Worm (Caenorhabditis elegans) whole organism, young adult: Measurements from ENCODE around the gene K01G5.8.
A peak's percentile ranks its signal among the peaks of the same experiment; 100 is the strongest.

ENCODE experiments used
- C17E4.6 ChIP-seq: fragments of 200-800 bp; sonication (Bioruptor generic); IDR thresholded peaks from 2 replicates; pipeline ENCODE4 v1.3.6; 2022; ENCODE audit warnings: missing genetic modification reagents, missing genetic modification characterization, missing compliant biosample characterization
- D2030.7 ChIP-seq: fragments of 200-800 bp; sonication (Bioruptor generic); IDR thresholded peaks from 2 replicates; pipeline ENCODE4 v1.3.6; 2022; ENCODE audit warnings: missing genetic modification reagents, missing genetic modification characterization, missing compliant biosample characterization
- F33H1.4 ChIP-seq: fragments of 200-800 bp; sonication (Bioruptor generic); IDR thresholded peaks from 2 replicates; pipeline ENCODE4 v1.3.6; 2022; ENCODE audit warnings: missing genetic modification reagents, missing genetic modification characterization, missing compliant biosample characterization
- F49E8.2 ChIP-seq: sonication (generic microtip); optimal IDR thresholded peaks from 3 replicates; lab custom pipeline; 2017; ENCODE audit warnings: missing genetic modification characterization, mild to moderate bottlenecking, missing compliant biosample characterization, antibody characterized with exemption, moderate library complexity; ENCODE audit not compliant: insufficient read depth
- F55B11.4 ChIP-seq: sonication (generic microtip); optimal IDR thresholded peaks from 2 replicates; lab custom pipeline; 2016; ENCODE audit warnings: missing compliant biosample characterization, missing genetic modification characterization, borderline replicate concordance; ENCODE audit not compliant: insufficient read depth
- F57A8.1 ChIP-seq: fragments of 200-800 bp; sonication (Bioruptor generic); optimal IDR thresholded peaks from 2 replicates; lab custom pipeline; 2018; ENCODE audit warnings: mild to moderate bottlenecking, missing genetic modification characterization, moderate library complexity, missing compliant biosample characterization
- Y53G8AR.9 ChIP-seq: fragments of 200-800 bp; sonication (Bioruptor generic); conservative IDR thresholded peaks from 2 replicates; pipeline ENCODE4 v1.3.6; 2022; ENCODE audit warnings: missing genetic modification reagents, missing genetic modification characterization, missing compliant biosample characterization
- aptf-3 ChIP-seq: fragments of 200-800 bp; sonication (Bioruptor generic); IDR thresholded peaks from 2 replicates; pipeline ENCODE4 v1.3.6; 2022; ENCODE audit warnings: missing genetic modification characterization, missing compliant biosample characterization
- attf-5 ChIP-seq: fragments of 200-800 bp; sonication (Bioruptor generic); optimal IDR thresholded peaks from 2 replicates; lab custom pipeline; 2018; ENCODE audit warnings: mild to moderate bottlenecking, missing genetic modification characterization, missing compliant biosample characterization
- attf-6 ChIP-seq: fragments of 200-800 bp; sonication (Bioruptor generic); IDR thresholded peaks from 2 replicates; pipeline ENCODE4 v1.3.6; 2022; ENCODE audit warnings: missing genetic modification reagents, missing genetic modification characterization, missing compliant biosample characterization
- cebp-1 ChIP-seq, 2 experiments: fragments of 200-800 bp in 1 of 2; sonication (Bioruptor generic) in 1 of 2; sonication (generic microtip) in 1 of 2; IDR thresholded peaks in 1 of 2; optimal IDR thresholded peaks in 1 of 2; 2 replicates each; pipeline versions ENCODE4 v1.3.6 to Lab custom; 2017 to 2022; ENCODE audit warnings: missing compliant biosample characterization in 2 of 2, missing genetic modification characterization in 2 of 2, mild to moderate bottlenecking in 1 of 2, missing genetic modification reagents in 1 of 2, moderate library complexity in 1 of 2
- ceh-100 ChIP-seq: fragments of 200-800 bp; sonication (Bioruptor generic); IDR thresholded peaks from 2 replicates; pipeline ENCODE4 v1.3.6; 2022; ENCODE audit warnings: missing genetic modification reagents, missing genetic modification characterization, missing compliant biosample characterization
- ceh-91 ChIP-seq: fragments of 200-800 bp; sonication (Bioruptor generic); IDR thresholded peaks from 2 replicates; pipeline ENCODE4 v1.3.6; 2022; ENCODE audit warnings: missing genetic modification reagents, missing genetic modification characterization, missing compliant biosample characterization
- dpff-1 ChIP-seq: sonication (generic microtip); optimal IDR thresholded peaks from 2 replicates; lab custom pipeline; 2017; ENCODE audit warnings: mild to moderate bottlenecking, missing genetic modification characterization, missing compliant biosample characterization
- egl-44 ChIP-seq: fragments of 200-800 bp; sonication (Bioruptor generic); IDR thresholded peaks from 2 replicates; pipeline ENCODE4 v1.3.6; 2022; ENCODE audit warnings: missing genetic modification reagents, missing genetic modification characterization, missing compliant biosample characterization
- hmg-1.2 ChIP-seq: fragments of 200-800 bp; sonication (Bioruptor generic); IDR thresholded peaks from 2 replicates; pipeline ENCODE4 v1.3.6; 2022; ENCODE audit warnings: missing genetic modification reagents, missing genetic modification characterization, missing compliant biosample characterization
- hsf-1 ChIP-seq: fragments of 200-800 bp; sonication (Bioruptor generic); IDR thresholded peaks from 2 replicates; pipeline ENCODE4 v1.3.6; 2022; ENCODE audit warnings: missing genetic modification reagents, missing genetic modification characterization, missing compliant biosample characterization
- lag-1 ChIP-seq: fragments of 200-800 bp; sonication (Bioruptor generic); IDR thresholded peaks from 2 replicates; pipeline ENCODE4 v1.3.6; 2022; ENCODE audit warnings: missing genetic modification reagents, missing genetic modification characterization, missing compliant biosample characterization
- let-607 ChIP-seq, 2 experiments: fragments of 200-800 bp in 1 of 2; sonication (Bioruptor generic) in 1 of 2; sonication (generic microtip) in 1 of 2; optimal IDR thresholded peaks; 2 replicates each; lab custom pipeline; 2016 to 2018; ENCODE audit warnings: mild to moderate bottlenecking in 2 of 2, missing compliant biosample characterization in 2 of 2, missing genetic modification characterization in 2 of 2, moderate library complexity in 2 of 2, missing genotype in 1 of 2
- lin-26 ChIP-seq: fragments of 200-800 bp; sonication (Bioruptor generic); IDR thresholded peaks from 2 replicates; pipeline ENCODE4 v1.3.6; 2022; ENCODE audit warnings: missing genetic modification reagents, missing genetic modification characterization, missing compliant biosample characterization
- lin-54 ChIP-seq: fragments of 200-800 bp; sonication (Bioruptor generic); optimal IDR thresholded peaks from 2 replicates; lab custom pipeline; 2018; ENCODE audit warnings: mild to moderate bottlenecking, missing genetic modification characterization, missing compliant biosample characterization
- lsl-1 ChIP-seq: fragments of 200-800 bp; sonication (Bioruptor generic); optimal IDR thresholded peaks from 2 replicates; lab custom pipeline; 2018; ENCODE audit warnings: mild to moderate bottlenecking, missing genetic modification characterization, moderate library complexity, missing compliant biosample characterization
- lsy-27 ChIP-seq: sonication (generic microtip); optimal IDR thresholded peaks from 2 replicates; lab custom pipeline; 2017; ENCODE audit warnings: missing genetic modification characterization, mild to moderate bottlenecking, missing compliant biosample characterization, antibody characterized with exemption, missing genotype, borderline replicate concordance; ENCODE audit not compliant: insufficient read depth
- madf-6 ChIP-seq: fragments of 200-800 bp; sonication (Bioruptor generic); IDR thresholded peaks from 2 replicates; pipeline ENCODE4 v1.3.6; 2022; ENCODE audit warnings: missing genetic modification reagents, missing genetic modification characterization, missing compliant biosample characterization
- madf-8 ChIP-seq: fragments of 200-800 bp; sonication (Bioruptor generic); conservative IDR thresholded peaks from 2 replicates; pipeline ENCODE4 v1.3.6; 2022; ENCODE audit warnings: missing genetic modification reagents, missing genetic modification characterization, missing compliant biosample characterization
- nfyb-1 ChIP-seq: fragments of 200-800 bp; sonication (Bioruptor generic); IDR thresholded peaks from 2 replicates; pipeline ENCODE4 v1.3.6; 2022; ENCODE audit warnings: missing genetic modification reagents, missing genetic modification characterization, missing compliant biosample characterization
- nhr-90 ChIP-seq: sonication (generic microtip); optimal IDR thresholded peaks from 2 replicates; lab custom pipeline; 2016; ENCODE audit warnings: missing genotype, mild to moderate bottlenecking, missing genetic modification characterization, missing compliant biosample characterization
- pbrm-1 ChIP-seq: fragments of 200-800 bp; sonication (Bioruptor generic); IDR thresholded peaks from 2 replicates; pipeline ENCODE4 v1.3.6; 2022; ENCODE audit warnings: missing genetic modification reagents, missing genetic modification characterization, missing compliant biosample characterization
- pha-4 ChIP-seq: fragments of 150-350 bp; sonication (generic microtip); optimal IDR thresholded peaks from 2 replicates; lab custom pipeline; 2014; ENCODE audit warnings: missing biosample characterization, missing genetic modification reagents, missing genetic modification characterization
- rcor-1 ChIP-seq: fragments of 200-800 bp; sonication (Bioruptor generic); IDR thresholded peaks from 2 replicates; pipeline ENCODE4 v1.3.6; 2022; ENCODE audit warnings: missing genetic modification reagents, missing genetic modification characterization, missing compliant biosample characterization
- snpc-1.1 ChIP-seq: sonication (generic microtip); optimal IDR thresholded peaks from 2 replicates; lab custom pipeline; 2017; ENCODE audit warnings: missing genetic modification characterization, mild to moderate bottlenecking, missing compliant biosample characterization, antibody characterized with exemption, moderate library complexity, missing genotype, missing genetic modification reagents; ENCODE audit not compliant: insufficient read depth
- snpc-1.3 ChIP-seq: sonication (generic microtip); optimal IDR thresholded peaks from 2 replicates; lab custom pipeline; 2017; ENCODE audit warnings: missing genetic modification characterization, mild to moderate bottlenecking, missing compliant biosample characterization, antibody characterized with exemption, moderate library complexity, missing genotype, missing genetic modification reagents; ENCODE audit not compliant: insufficient read depth
- snpc-3.4 ChIP-seq: sonication (generic microtip); optimal IDR thresholded peaks from 2 replicates; lab custom pipeline; 2017; ENCODE audit warnings: missing genetic modification characterization, mild to moderate bottlenecking, missing compliant biosample characterization, antibody characterized with exemption, moderate library complexity, missing genotype, missing genetic modification reagents
- snpc-4 ChIP-seq, 5 experiments: fragments of 150-350 bp in 1 of 5; sonication (generic microtip) in 4 of 5; optimal IDR thresholded peaks; 2 replicates each; lab custom pipeline; 2014 to 2018; ENCODE audit warnings: missing genetic modification characterization in 5 of 5, missing biosample characterization in 3 of 5, antibody characterized with exemption in 2 of 5, mild to moderate bottlenecking in 2 of 5, missing compliant biosample characterization in 2 of 5, missing genotype in 2 of 5, moderate library complexity in 2 of 5, missing genetic modification reagents in 1 of 5
- sptf-2 ChIP-seq: fragments of 200-800 bp; sonication (Bioruptor generic); optimal IDR thresholded peaks from 2 replicates; lab custom pipeline; 2018; ENCODE audit warnings: mild to moderate bottlenecking, missing genetic modification characterization, missing compliant biosample characterization
- tbp1 ChIP-seq: fragments of 200-800 bp; sonication (Bioruptor generic); optimal IDR thresholded peaks from 2 replicates; lab custom pipeline; 2018; ENCODE audit warnings: mild to moderate bottlenecking, missing genetic modification characterization, missing compliant biosample characterization
- tbx-9 ChIP-seq: sonication (generic microtip); optimal IDR thresholded peaks from 2 replicates; lab custom pipeline; 2016; ENCODE audit warnings: borderline replicate concordance, missing genetic modification characterization, inconsistent platforms, missing compliant biosample characterization
- zfh-2 ChIP-seq: fragments of 200-800 bp; sonication (Bioruptor generic); conservative IDR thresholded peaks from 2 replicates; pipeline ENCODE4 v1.3.6; 2022; ENCODE audit warnings: missing genetic modification reagents, missing genetic modification characterization, missing compliant biosample characterization
- ztf-26 ChIP-seq: sonication (generic microtip); optimal IDR thresholded peaks from 2 replicates; lab custom pipeline; 2017; ENCODE audit warnings: missing genetic modification characterization, missing compliant biosample characterization

The K01G5.8 gene

ce11 chrIII:10736322-10736985 is 4.1 kb downstream of the K01G5.8 start (continued):
- no peak for TF ChIP-seq F57A8.1
- TF ChIP-seq F55B11.4 (tag; lab: Kevin White, UChicago): no peak
- no peak for TF ChIP-seq zfh-2

ce11 chrIII:10734511-10735233 is 5.9 kb downstream of the K01G5.8 start:
- TF ChIP-seq snpc-3.4 (tag; lab: Kevin White, UChicago): no peak
- peak; percentile 28 for TF ChIP-seq pha-4 (tag; lab: Kevin White, UChicago)
- TF ChIP-seq snpc-1.3: no peak
- TF ChIP-seq lsy-27 (tag; lab: Kevin White, UChicago): no peak
- no peak for TF ChIP-seq lag-1 (GFP tag; lab: Robert Waterston, UW)
- TF ChIP-seq attf-5: no peak
- TF ChIP-seq dpff-1: no peak

ce11 chrIII:10733300-10733699 is 7.3 kb downstream of the K01G5.8 start:
- TF ChIP-seq ceh-100 (GFP tag; lab: Robert Waterston, UW) (peak; percentile 51; the same call in 1 of the 2 replicates), attf-6 (GFP tag; lab: Robert Waterston, UW) (0 out of 2 replicates have a peak, but pooled peaks have one; percentile 54), egl-44 (GFP tag; lab: Robert Waterston, UW) (peak; percentile 21; the same call in 1 of the 2 replicates), snpc-4 (GFP tag; optimal IDR thresholded peaks at IDR 0.05; lab: Kevin White, UChicago) (peak; percentile 85), snpc-4 (tag; optimal IDR thresholded peaks at IDR 0.05; lab: Kevin White, UChicago) (peak in 3 of 4 experiments; percentile 83 to 92 (median 88)), hmg-1.2 (GFP tag; lab: Robert Waterston, UW) (peak; percentile 77), Y53G8AR.9 (GFP tag; lab: Robert Waterston, UW) (peak; percentile 65; the same call in 1 of the 2 replicates), sptf-2 (GFP tag; lab: Kevin White, UChicago) (no peak), C17E4.6 (GFP tag; lab: Robert Waterston, UW) (0 out of 2 replicates have a peak, but pooled peaks have one; percentile 30), lsl-1 (GFP tag; lab: Kevin White, UChicago) (peak; percentile 58), snpc-3.4 (tag; lab: Kevin White, UChicago) (peak; percentile 55), let-607 (tag; optimal IDR thresholded peaks at IDR 0.05; lab: Kevin White, UChicago) (no peak), ztf-26 (tag; lab: Kevin White, UChicago) (no peak), cebp-1 (GFP tag; IDR thresholded peaks at IDR 0.05; lab: Robert Waterston, UW) (no peak), cebp-1 (tag; optimal IDR thresholded peaks at IDR 0.05; lab: Kevin White, UChicago) (no peak), snpc-1.3 (peak; percentile 5), rcor-1 (peak; percentile 56; the same call in 1 of the 2 replicates), tbx-9 (no peak), hsf-1 (GFP tag; lab: Robert Waterston, UW) (peak; percentile 67), tbp1 (GFP tag; lab: Kevin White, UChicago) (peak; percentile 60), lin-26 (peak; percentile 87), snpc-1.1 (tag; lab: Kevin White, UChicago) (peak; percentile 90), pbrm-1 (peak; percentile 83), madf-8 (GFP tag; lab: Robert Waterston, UW) (peak; percentile 39; the same call in 1 of the 2 replicates), aptf-3 (GFP tag; lab: Robert Waterston, UW) (0 out of 2 replicates have a peak, but pooled peaks have one; percentile 47), lin-54 (GFP tag; lab: Kevin White, UChicago) (peak; percentile 45), D2030.7 (GFP tag; lab: Robert Waterston, UW) (peak; percentile 92), nhr-90 (tag; lab: Kevin White, UChicago) (no peak), madf-6 (GFP tag; lab: Robert Waterston, UW) (peak; percentile 79), nfyb-1 (0 out of 2 replicates have a peak, but pooled peaks have one; percentile 40), F33H1.4 (GFP tag; lab: Robert Waterston, UW) (peak; percentile 53), ceh-91 (peak; percentile 59), F49E8.2 (tag; lab: Kevin White, UChicago) (no peak)
